Worm (Caenorhabditis elegans) whole organism, L3 larva: ENCODE measurements around the gene srxa-14.

ENCODE experiments used
- ZK546.5 ChIP-seq: sonication (generic microtip); optimal IDR thresholded peaks from 2 replicates; lab custom pipeline; 2017; ENCODE audit warnings: missing biosample characterization, missing genetic modification characterization
- ama-1 ChIP-seq: fragments of 150-350 bp; optimal IDR thresholded peaks from 2 replicates; lab custom pipeline; 2018
- ceh-16 ChIP-seq: sonication (generic microtip); optimal IDR thresholded peaks from 2 replicates; lab custom pipeline; 2017; ENCODE audit warnings: missing biosample characterization, missing genetic modification characterization
- ceh-28 ChIP-seq: fragments of 150-350 bp; optimal IDR thresholded peaks from 2 replicates; lab custom pipeline; 2014; ENCODE audit warnings: missing biosample characterization, missing genetic modification reagents, missing genetic modification characterization
- ceh-9 ChIP-seq: sonication (generic microtip); optimal IDR thresholded peaks from 2 replicates; lab custom pipeline; 2018; ENCODE audit warnings: missing biosample characterization, missing genetic modification characterization
- egl-5 ChIP-seq: fragments of 150-350 bp; optimal IDR thresholded peaks from 2 replicates; lab custom pipeline; 2017; ENCODE audit warnings: missing biosample characterization, missing genetic modification reagents, missing genetic modification characterization, inconsistent platforms
- elt-1 ChIP-seq: fragments of 150-350 bp; optimal IDR thresholded peaks from 2 replicates; lab custom pipeline; 2014; ENCODE audit warnings: missing biosample characterization, missing genetic modification characterization
- elt-2 ChIP-seq: sonication (generic microtip); optimal IDR thresholded peaks from 2 replicates; lab custom pipeline; 2016; ENCODE audit warnings: missing genetic modification reagents, mild to moderate bottlenecking, missing genetic modification characterization, missing compliant biosample characterization
- eor-1 ChIP-seq, 2 experiments: fragments of 150-350 bp; optimal IDR thresholded peaks; 2 replicates each; lab custom pipeline; 2014 to 2018; ENCODE audit warnings: missing biosample characterization in 2 of 2, missing genetic modification characterization in 2 of 2
- fkh-2 ChIP-seq: fragments of 150-350 bp; optimal IDR thresholded peaks from 2 replicates; lab custom pipeline; 2014; ENCODE audit warnings: missing biosample characterization, missing genetic modification reagents, missing genetic modification characterization
- fos-1 ChIP-seq: fragments of 150-350 bp; optimal IDR thresholded peaks from 2 replicates; lab custom pipeline; 2014; ENCODE audit warnings: missing biosample characterization, missing genetic modification characterization
- jun-1 ChIP-seq: fragments of 150-350 bp; optimal IDR thresholded peaks from 2 replicates; lab custom pipeline; 2014; ENCODE audit warnings: missing biosample characterization, missing genetic modification reagents, missing genetic modification characterization
- lin-15B ChIP-seq: fragments of 150-350 bp; optimal IDR thresholded peaks from 2 replicates; lab custom pipeline; 2014; ENCODE audit warnings: missing biosample characterization, missing genetic modification characterization
- lin-39 ChIP-seq: fragments of 150-350 bp; optimal IDR thresholded peaks from 2 replicates; lab custom pipeline; 2018; ENCODE audit warnings: missing biosample characterization, missing genetic modification reagents, missing genetic modification characterization
- lsy-12 ChIP-seq: sonication (generic microtip); optimal IDR thresholded peaks from 2 replicates; lab custom pipeline; 2016; ENCODE audit warnings: mild to moderate bottlenecking, missing genetic modification characterization, missing compliant biosample characterization
- mdl-1 ChIP-seq: fragments of 150-350 bp; optimal IDR thresholded peaks from 2 replicates; lab custom pipeline; 2014; ENCODE audit warnings: missing biosample characterization, missing genetic modification characterization
- mml-1 ChIP-seq: fragments of 150-350 bp; sonication (generic microtip); optimal IDR thresholded peaks from 3 replicates; lab custom pipeline; 2014; ENCODE audit warnings: missing biosample characterization, missing genetic modification characterization
- nfya-1 ChIP-seq: sonication (generic microtip); optimal IDR thresholded peaks from 2 replicates; lab custom pipeline; 2017; ENCODE audit warnings: missing genetic modification characterization, mild to moderate bottlenecking, missing compliant biosample characterization, antibody characterized with exemption, moderate library complexity; ENCODE audit not compliant: insufficient read depth
- nhr-11 ChIP-seq: fragments of 150-350 bp; optimal IDR thresholded peaks from 2 replicates; lab custom pipeline; 2014; ENCODE audit warnings: missing biosample characterization, missing genetic modification characterization
- nhr-12 ChIP-seq: fragments of 150-350 bp; optimal IDR thresholded peaks from 2 replicates; lab custom pipeline; 2014; ENCODE audit warnings: missing biosample characterization, missing genetic modification characterization
- nhr-23 ChIP-seq: fragments of 150-350 bp; optimal IDR thresholded peaks from 2 replicates; lab custom pipeline; 2014; ENCODE audit warnings: missing biosample characterization, missing genetic modification reagents, missing genetic modification characterization
- nhr-237 ChIP-seq: fragments of 150-350 bp; optimal IDR thresholded peaks from 2 replicates; lab custom pipeline; 2014; ENCODE audit warnings: missing biosample characterization, missing genetic modification characterization
- nhr-25 ChIP-seq: sonication (generic microtip); optimal IDR thresholded peaks from 2 replicates; lab custom pipeline; 2017; ENCODE audit warnings: missing biosample characterization, missing genetic modification characterization
- nhr-28 ChIP-seq: fragments of 150-350 bp; optimal IDR thresholded peaks from 2 replicates; lab custom pipeline; 2014; ENCODE audit warnings: missing biosample characterization, missing genetic modification characterization
- nhr-43 ChIP-seq: sonication (generic microtip); optimal IDR thresholded peaks from 2 replicates; lab custom pipeline; 2016; ENCODE audit warnings: mild to moderate bottlenecking, missing genetic modification characterization, missing compliant biosample characterization; ENCODE audit not compliant: poor library complexity, severe bottlenecking
- nhr-76 ChIP-seq: fragments of 150-350 bp; sonication (generic microtip); optimal IDR thresholded peaks from 5 replicates; lab custom pipeline; 2014; ENCODE audit warnings: missing biosample characterization, missing genetic modification characterization
- nhr-77 ChIP-seq: fragments of 150-350 bp; optimal IDR thresholded peaks from 2 replicates; lab custom pipeline; 2014; ENCODE audit warnings: missing biosample characterization, missing genetic modification characterization
- pha-4 ChIP-seq: fragments of 150-350 bp; optimal IDR thresholded peaks from 2 replicates; lab custom pipeline; 2014; ENCODE audit warnings: missing biosample characterization, missing genetic modification reagents, missing genetic modification characterization
- sea-2 ChIP-seq: fragments of 150-350 bp; sonication (generic microtip); optimal IDR thresholded peaks from 4 replicates; lab custom pipeline; 2014; ENCODE audit warnings: missing biosample characterization, missing genetic modification reagents, missing genetic modification characterization
- unc-62 ChIP-seq: fragments of 150-350 bp; sonication (generic microtip); optimal IDR thresholded peaks from 4 replicates; lab custom pipeline; 2014; ENCODE audit warnings: missing biosample characterization, missing genetic modification reagents, missing genetic modification characterization
- zag-1 ChIP-seq: fragments of 150-350 bp; optimal IDR thresholded peaks from 2 replicates; lab custom pipeline; 2014; ENCODE audit warnings: missing biosample characterization, missing genetic modification characterization
- ztf-11 ChIP-seq: fragments of 150-350 bp; optimal IDR thresholded peaks from 2 replicates; lab custom pipeline; 2014; ENCODE audit warnings: missing biosample characterization, missing genetic modification characterization
- ztf-4 ChIP-seq: fragments of 150-350 bp; optimal IDR thresholded peaks from 2 replicates; lab custom pipeline; 2014; ENCODE audit warnings: missing biosample characterization, missing genetic modification characterization

The srxa-14 gene

DNA sequence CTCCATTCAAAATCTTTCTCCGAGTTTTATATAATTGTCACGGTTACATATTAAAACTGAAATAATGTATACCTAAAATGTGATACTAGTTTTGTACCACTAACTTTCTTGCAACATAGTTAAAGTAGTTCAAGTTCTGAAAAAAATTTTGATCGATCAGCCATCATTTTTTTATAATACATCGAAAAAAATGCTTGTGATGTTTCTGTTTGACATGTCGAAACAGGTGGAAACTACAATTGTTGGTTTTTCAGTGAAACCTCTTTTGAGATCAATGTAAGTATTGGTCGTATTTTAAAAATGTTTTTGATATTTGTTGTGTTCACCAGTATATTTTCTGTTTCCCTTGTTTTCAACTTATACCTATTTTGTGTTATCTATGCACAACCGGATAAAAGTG is at the start of gene srxa-14:
TSS of gene srxa-14 (plus strand) at position 301 of the 400 bp plus-strand sequence.
- TF ChIP-seq sea-2 (GFP tag; lab: Kevin White, UChicago): no peak
- TF ChIP-seq lin-39 (tag; lab: Kevin White, UChicago): no peak
- no peak for TF ChIP-seq ceh-28 (tag; lab: Kevin White, UChicago)
- no peak for TF ChIP-seq nhr-28 (tag; lab: Kevin White, UChicago)
- TF ChIP-seq nhr-11 (tag; lab: Kevin White, UChicago): no peak
- TF ChIP-seq mml-1 (tag; lab: Kevin White, UChicago): no peak
- TF ChIP-seq mdl-1 (tag; lab: Kevin White, UChicago): no peak
- TF ChIP-seq elt-1 (tag; lab: Kevin White, UChicago): no peak
- TF ChIP-seq pha-4: no peak
- no peak for TF ChIP-seq nhr-77 (tag; lab: Kevin White, UChicago)
- TF ChIP-seq fos-1 (tag; lab: Kevin White, UChicago): no peak
- TF ChIP-seq nhr-76 (tag; lab: Kevin White, UChicago): no peak

DNA sequence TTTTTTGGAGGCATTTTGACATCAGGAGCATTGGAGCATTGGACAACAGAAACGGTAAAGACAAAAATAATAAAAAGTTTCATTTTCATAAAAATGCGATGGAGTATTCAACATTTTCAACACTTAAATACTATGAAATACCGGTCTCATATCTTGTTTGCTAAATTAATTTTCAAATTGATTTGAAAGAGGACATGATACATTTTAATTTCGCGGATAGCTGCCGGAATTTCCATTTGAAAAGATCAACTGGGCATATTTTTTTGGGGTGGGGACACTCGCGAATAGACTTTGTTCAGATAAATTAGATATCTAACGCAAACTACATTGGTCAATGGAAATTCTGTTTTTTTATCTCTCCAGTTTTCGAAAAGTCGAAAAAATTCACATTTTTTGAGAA is 44.6 kb upstream of the srxa-14 start, which contains the start of gene F26F2.10:
TSS of gene F26F2.10 (minus strand) at position 101 of the 400 bp plus-strand sequence.
- TF ChIP-seq nhr-23 (tag; lab: Kevin White, UChicago) (no peak), lsy-12 (tag; lab: Kevin White, UChicago) (no peak), nhr-77 (tag; lab: Kevin White, UChicago) (no peak), elt-1 (tag; lab: Kevin White, UChicago) (no peak), elt-2 (tag; lab: Kevin White, UChicago) (no peak), egl-5 (no peak), zag-1 (tag; lab: Kevin White, UChicago) (no peak), sea-2 (GFP tag; lab: Kevin White, UChicago) (no peak), nhr-237 (tag; lab: Kevin White, UChicago) (no peak), ceh-16 (no peak), nhr-11 (tag; lab: Kevin White, UChicago) (no peak)
- TF ChIP-seq, all 47 proteins: peak for 0

DNA sequence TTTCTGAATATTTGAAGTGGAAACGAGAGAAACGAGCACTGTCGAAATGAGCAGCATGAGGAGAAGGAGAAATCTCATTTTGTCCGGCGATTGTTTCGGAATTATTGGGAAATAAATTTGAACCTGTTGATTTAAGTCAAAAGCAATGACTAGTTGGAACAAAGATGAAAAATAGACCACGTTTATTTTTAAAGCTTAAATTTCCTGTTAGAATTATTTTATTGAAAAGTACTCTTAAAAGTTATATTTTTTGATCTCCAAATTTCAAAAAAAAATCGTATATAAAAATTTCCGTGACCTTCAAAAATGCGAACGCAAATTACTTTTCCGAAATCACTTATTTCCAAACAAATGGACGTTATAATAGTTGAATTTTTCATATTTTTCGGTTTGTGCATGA is 43.7 kb upstream of the srxa-14 start, which contains the start of gene F26F2.11:
TSS of gene F26F2.11 (minus strand) at position 101 of the 400 bp plus-strand sequence.
- TF ChIP-seq fos-1 (tag; lab: Kevin White, UChicago) (no peak), unc-62 (no peak), nhr-77 (tag; lab: Kevin White, UChicago) (no peak), nhr-237 (tag; lab: Kevin White, UChicago) (no peak), nhr-23 (tag; lab: Kevin White, UChicago) (no peak), zag-1 (tag; lab: Kevin White, UChicago) (no peak)

DNA sequence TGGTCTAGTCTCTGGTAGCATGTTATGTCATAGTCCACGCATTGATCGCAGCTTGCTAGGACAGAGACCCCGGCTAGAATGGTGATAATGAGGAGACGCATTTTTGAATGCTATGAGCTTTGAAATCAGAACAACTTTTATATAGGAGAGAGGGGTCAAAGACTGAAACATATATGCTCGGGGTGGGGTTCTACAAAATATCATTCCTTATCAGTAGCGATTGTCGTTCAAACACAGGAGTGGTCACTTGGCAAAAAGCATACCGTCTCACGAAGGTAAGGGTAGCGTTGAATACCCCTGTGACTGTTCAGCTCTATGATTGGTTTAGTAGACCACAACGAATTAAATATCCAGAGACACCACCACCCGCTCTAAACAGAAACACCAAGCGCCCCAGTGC is 42.3 kb upstream of the srxa-14 start, which contains the start of gene F46B3.1:
TSS of gene F46B3.1 (minus strand) at position 101 of the 400 bp plus-strand sequence.
- TF ChIP-seq sea-2 (GFP tag; lab: Kevin White, UChicago) (no peak), nhr-12 (tag; lab: Kevin White, UChicago) (no peak), lin-39 (tag; lab: Kevin White, UChicago) (no peak), jun-1 (tag; lab: Kevin White, UChicago) (no peak), ZK546.5 (tag; lab: Kevin White, UChicago) (no peak), zag-1 (tag; lab: Kevin White, UChicago) (no peak), nhr-25 (tag; lab: Kevin White, UChicago) (no peak), nfya-1 (tag; lab: Kevin White, UChicago) (no peak), ceh-9 (tag; lab: Kevin White, UChicago) (no peak), fkh-2 (tag; lab: Kevin White, UChicago) (no peak), nhr-43 (no peak), pha-4 (no peak), ama-1 (no peak)

DNA sequence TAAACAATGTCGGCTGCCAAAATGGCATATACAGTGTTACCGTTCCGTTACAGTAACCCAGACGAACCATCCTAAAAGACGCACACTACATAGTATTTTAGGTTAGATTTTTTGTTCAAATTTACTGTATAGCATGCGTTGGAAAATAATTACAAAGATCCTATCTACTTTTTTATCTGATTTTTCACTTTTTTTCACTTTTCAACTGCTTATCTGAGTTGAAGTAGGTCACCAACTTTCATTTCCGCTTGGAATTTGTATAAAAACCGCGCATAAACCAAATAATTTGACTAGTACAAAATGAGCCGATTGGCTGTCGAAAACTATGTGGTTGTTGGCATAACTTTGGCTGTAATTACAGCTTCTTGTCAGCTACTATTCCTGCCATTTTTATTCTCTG is 39.6 kb upstream of the srxa-14 start, which contains the start of gene col-163:
TSS of gene col-163 (plus strand) at position 301 of the 400 bp plus-strand sequence.
- TF ChIP-seq ztf-4 (tag; lab: Kevin White, UChicago) (no peak), mdl-1 (tag; lab: Kevin White, UChicago) (no peak), lsy-12 (tag; lab: Kevin White, UChicago) (no peak), pha-4 (no peak), eor-1 (tag; optimal IDR thresholded peaks at IDR 0.05; lab: Kevin White, UChicago) (no peak), lin-15B (tag; lab: Kevin White, UChicago) (no peak), nhr-25 (tag; lab: Kevin White, UChicago) (no peak), ztf-11 (tag; lab: Kevin White, UChicago) (no peak)
